Fruit fly (Drosophila melanogaster) whole organism, embryonic: ENCODE results near the gene CG13032.

Experiments used
- Bdp1 ChIP-seq: fragments of 200-800 bp; sonication (Bioruptor generic); optimal IDR thresholded peaks from 3 replicates; lab custom pipeline; 2016; ENCODE audit warnings: missing biosample characterization, missing genetic modification characterization
- CG10366 ChIP-seq: fragments of 200-800 bp; sonication (Bioruptor generic); IDR thresholded peaks from 2 replicates; pipeline ENCODE4 v1.3.6; 2022; ENCODE audit warnings: missing biosample characterization, missing genetic modification characterization
- CG10462 ChIP-seq: fragments of 200-800 bp; sonication (Bioruptor generic); optimal IDR thresholded peaks from 2 replicates; lab custom pipeline; 2016; ENCODE audit warnings: missing biosample characterization, missing genetic modification characterization
- CG10543 ChIP-seq: fragments of 200-800 bp; sonication (Bioruptor generic); optimal IDR thresholded peaks from 3 replicates; lab custom pipeline; 2017; ENCODE audit warnings: missing biosample characterization, mild to moderate bottlenecking, missing genetic modification characterization, moderate library complexity
- CG11504 ChIP-seq: fragments of 200-800 bp; sonication (Bioruptor generic); optimal IDR thresholded peaks from 3 replicates; lab custom pipeline; 2019; ENCODE audit warnings: missing biosample characterization, mild to moderate bottlenecking, missing genetic modification characterization, moderate library complexity
- CG11696 ChIP-seq: fragments of 200-800 bp; sonication (Bioruptor generic); IDR thresholded peaks from 2 replicates; pipeline ENCODE4 v1.3.6; 2022; ENCODE audit warnings: missing biosample characterization, missing genetic modification characterization
- CG12071 ChIP-seq: fragments of 200-800 bp; sonication (Bioruptor generic); optimal IDR thresholded peaks from 3 replicates; lab custom pipeline; 2018; ENCODE audit warnings: missing biosample characterization, mild to moderate bottlenecking, missing genetic modification characterization
- CG14667 ChIP-seq: fragments of 200-800 bp; sonication (Bioruptor generic); IDR thresholded peaks from 2 replicates; pipeline ENCODE4 v1.3.6; 2022; ENCODE audit warnings: missing biosample characterization, missing genetic modification characterization
- CG15011 ChIP-seq: fragments of 200-800 bp; sonication (Bioruptor generic); optimal IDR thresholded peaks from 3 replicates; lab custom pipeline; 2018; ENCODE audit warnings: missing biosample characterization, mild to moderate bottlenecking, missing genetic modification characterization
- CG16815 ChIP-seq: fragments of 200-800 bp; sonication (Bioruptor generic); optimal IDR thresholded peaks from 3 replicates; lab custom pipeline; 2017; ENCODE audit warnings: missing biosample characterization, mild to moderate bottlenecking, missing genetic modification characterization
- CG17328 ChIP-seq: fragments of 200-800 bp; sonication (Bioruptor generic); IDR thresholded peaks from 2 replicates; pipeline ENCODE4 v1.3.6; 2022; ENCODE audit warnings: missing biosample characterization, missing genetic modification characterization
- CG17361 ChIP-seq: fragments of 200-800 bp; sonication (Bioruptor generic); IDR thresholded peaks from 3 replicates; pipeline ENCODE4 v1.3.6; 2022; ENCODE audit warnings: missing biosample characterization, missing genetic modification characterization
- CG2678 ChIP-seq: fragments of 200-800 bp; sonication (Bioruptor generic); optimal IDR thresholded peaks from 3 replicates; lab custom pipeline; 2019; ENCODE audit warnings: missing biosample characterization, mild to moderate bottlenecking, missing genetic modification characterization, moderate library complexity
- CG3163 ChIP-seq: fragments of 200-800 bp; sonication (Bioruptor generic); optimal IDR thresholded peaks from 3 replicates; lab custom pipeline; 2016; ENCODE audit warnings: missing biosample characterization, missing genetic modification characterization
- CG33213 ChIP-seq: fragments of 200-800 bp; sonication (Bioruptor generic); optimal IDR thresholded peaks from 3 replicates; lab custom pipeline; 2016; ENCODE audit warnings: missing biosample characterization, missing genetic modification characterization
- CG42726 ChIP-seq: fragments of 200-800 bp; sonication (Bioruptor generic); IDR thresholded peaks from 2 replicates; pipeline ENCODE4 v1.3.6; 2022; ENCODE audit warnings: missing biosample characterization, missing genetic modification characterization; ENCODE audit not compliant: partially characterized antibody
- CG4282 ChIP-seq: fragments of 200-800 bp; sonication (Bioruptor generic); optimal IDR thresholded peaks from 2 replicates; lab custom pipeline; 2016; ENCODE audit warnings: missing biosample characterization, missing genetic modification characterization
- CG4707 ChIP-seq: fragments of 200-800 bp; sonication (Bioruptor generic); optimal IDR thresholded peaks from 2 replicates; lab custom pipeline; 2018; ENCODE audit warnings: missing biosample characterization, mild to moderate bottlenecking, missing genetic modification characterization, moderate library complexity
- CG9797 ChIP-seq: fragments of 200-800 bp; sonication (Bioruptor generic); optimal IDR thresholded peaks from 3 replicates; lab custom pipeline; 2018; ENCODE audit warnings: missing biosample characterization, mild to moderate bottlenecking, missing genetic modification characterization
- CG9932 ChIP-seq: fragments of 200-800 bp; sonication (Bioruptor generic); IDR thresholded peaks from 2 replicates; pipeline ENCODE4 v1.3.6; 2022; ENCODE audit warnings: missing biosample characterization, missing genetic modification characterization
- CoRest ChIP-seq: fragments of 200-800 bp; sonication (Bioruptor generic); optimal IDR thresholded peaks from 3 replicates; lab custom pipeline; 2018; ENCODE audit warnings: missing biosample characterization, mild to moderate bottlenecking, missing genetic modification characterization, moderate library complexity
- Dek ChIP-seq: fragments of 200-800 bp; sonication (Bioruptor generic); optimal IDR thresholded peaks from 3 replicates; lab custom pipeline; 2019; ENCODE audit warnings: missing biosample characterization, mild to moderate bottlenecking, missing genetic modification characterization, moderate library complexity
- Doc2 ChIP-seq: fragments of 200-800 bp; sonication (Bioruptor generic); IDR thresholded peaks from 2 replicates; pipeline ENCODE4 v1.3.6; 2022; ENCODE audit warnings: missing biosample characterization, missing genetic modification characterization
- Fer3 ChIP-seq: fragments of 200-800 bp; sonication (Bioruptor generic); optimal IDR thresholded peaks from 2 replicates; lab custom pipeline; 2018; ENCODE audit warnings: missing biosample characterization, mild to moderate bottlenecking, missing genetic modification characterization, moderate library complexity
- HLH3B ChIP-seq: fragments of 200-800 bp; sonication (Bioruptor generic); IDR thresholded peaks from 2 replicates; pipeline ENCODE4 v1.3.6; 2022; ENCODE audit warnings: missing biosample characterization, missing genetic modification characterization
- HLHmδ ChIP-seq: fragments of 200-800 bp; sonication (Bioruptor generic); optimal IDR thresholded peaks from 2 replicates; lab custom pipeline; 2018; ENCODE audit warnings: missing biosample characterization, mild to moderate bottlenecking, missing genetic modification characterization, moderate library complexity
- HmgZ ChIP-seq: fragments of 200-800 bp; sonication (Bioruptor generic); optimal IDR thresholded peaks from 2 replicates; lab custom pipeline; 2018; ENCODE audit warnings: missing biosample characterization, mild to moderate bottlenecking, missing genetic modification characterization
- Med ChIP-seq: fragments of 200-800 bp; sonication (Bioruptor generic); peaks from one replicate; lab custom pipeline; 2016; ENCODE audit warnings: missing biosample characterization, missing genetic modification characterization, mild to moderate bottlenecking, inconsistent platforms, moderate library complexity
- Oli ChIP-seq: fragments of 200-800 bp; sonication (Bioruptor generic); optimal IDR thresholded peaks from 2 replicates; lab custom pipeline; 2018; ENCODE audit warnings: missing biosample characterization, mild to moderate bottlenecking, missing genetic modification characterization, moderate library complexity
- Optix ChIP-seq: fragments of 200-800 bp; sonication (Bioruptor generic); IDR thresholded peaks from 3 replicates; pipeline ENCODE4 v1.3.6; 2022; ENCODE audit warnings: missing biosample characterization, missing genetic modification characterization
- Rx ChIP-seq: fragments of 200-800 bp; sonication (Bioruptor generic); IDR thresholded peaks from 2 replicates; pipeline ENCODE4 v1.3.6; 2022; ENCODE audit warnings: missing biosample characterization, missing genetic modification characterization
- ab ChIP-seq: fragments of 200-800 bp; sonication (Bioruptor generic); optimal IDR thresholded peaks from 2 replicates; lab custom pipeline; 2016; ENCODE audit warnings: missing biosample characterization, missing genetic modification characterization
- cwo ChIP-seq: fragments of 200-800 bp; sonication (Bioruptor generic); optimal IDR thresholded peaks from 3 replicates; lab custom pipeline; 2017; ENCODE audit warnings: missing biosample characterization, missing genetic modification characterization, mild to moderate bottlenecking, moderate library complexity, missing genetic modification reagents
- dm ChIP-seq: fragments of 200-800 bp; sonication (Bioruptor generic); optimal IDR thresholded peaks from 3 replicates; lab custom pipeline; 2016; ENCODE audit warnings: missing biosample characterization, missing genetic modification characterization
- dysf ChIP-seq: fragments of 200-800 bp; sonication (Bioruptor generic); IDR thresholded peaks from 3 replicates; pipeline ENCODE4 v1.3.6; 2022; ENCODE audit warnings: missing biosample characterization, missing genetic modification characterization
- eyg ChIP-seq: fragments of 200-800 bp; sonication (Bioruptor generic); optimal IDR thresholded peaks from 3 replicates; lab custom pipeline; 2016; ENCODE audit warnings: missing biosample characterization, missing genetic modification characterization
- gfzf ChIP-seq: fragments of 200-800 bp; sonication (Bioruptor generic); optimal IDR thresholded peaks from 2 replicates; lab custom pipeline; 2016; ENCODE audit warnings: missing biosample characterization, mild to moderate bottlenecking, missing genetic modification characterization, moderate library complexity
- hkb ChIP-seq, 2 experiments: fragments of 200-800 bp in 1 of 2; fragments of >200 bp in 1 of 2; sonication (Bioruptor generic) in 1 of 2; IDR thresholded peaks in 1 of 2; optimal IDR thresholded peaks in 1 of 2; 2 replicates each; pipeline versions ENCODE4 v1.3.6 to Lab custom; 2017 to 2022; ENCODE audit warnings: missing biosample characterization in 1 of 2, missing genetic modification characterization in 1 of 2
- kay ChIP-seq: fragments of 200-800 bp; sonication (Bioruptor generic); optimal IDR thresholded peaks from 2 replicates; lab custom pipeline; 2016; ENCODE audit warnings: missing biosample characterization, missing genetic modification characterization
- lab ChIP-seq: fragments of 200-800 bp; sonication (Bioruptor generic); optimal IDR thresholded peaks from 3 replicates; lab custom pipeline; 2017; ENCODE audit warnings: missing biosample characterization, missing genetic modification characterization, mild to moderate bottlenecking, moderate library complexity, missing genetic modification reagents
- maf-S ChIP-seq: fragments of 200-800 bp; sonication (Bioruptor generic); optimal IDR thresholded peaks from 2 replicates; lab custom pipeline; 2016; ENCODE audit warnings: missing biosample characterization, missing genetic modification characterization
- psq ChIP-seq: fragments of 200-800 bp; sonication (Bioruptor generic); optimal IDR thresholded peaks from 2 replicates; lab custom pipeline; 2017; ENCODE audit warnings: missing biosample characterization, missing genetic modification characterization
- ro ChIP-seq: fragments of 200-800 bp; sonication (Bioruptor generic); IDR thresholded peaks from 2 replicates; pipeline ENCODE4 v1.3.6; 2022; ENCODE audit warnings: missing biosample characterization, missing genetic modification characterization
- row ChIP-seq: fragments of 200-800 bp; sonication (Bioruptor generic); IDR thresholded peaks from 3 replicates; pipeline ENCODE4 v1.3.6; 2022; ENCODE audit warnings: missing biosample characterization, missing genetic modification characterization
- schlank ChIP-seq: fragments of 200-800 bp; sonication (Bioruptor generic); optimal IDR thresholded peaks from 2 replicates; lab custom pipeline; 2018; ENCODE audit warnings: missing biosample characterization, mild to moderate bottlenecking, missing genetic modification characterization
- sd ChIP-seq: fragments of 200-800 bp; sonication (Bioruptor generic); optimal IDR thresholded peaks from 3 replicates; lab custom pipeline; 2018; ENCODE audit warnings: missing biosample characterization, mild to moderate bottlenecking, missing genetic modification characterization, moderate library complexity
- sisA ChIP-seq: fragments of 200-800 bp; sonication (Bioruptor generic); IDR thresholded peaks from 2 replicates; pipeline ENCODE4 v1.3.6; 2022; ENCODE audit warnings: missing biosample characterization, missing genetic modification characterization
- slp2 ChIP-seq: fragments of 200-800 bp; sonication (Bioruptor generic); optimal IDR thresholded peaks from 2 replicates; lab custom pipeline; 2016; ENCODE audit warnings: missing biosample characterization, missing genetic modification characterization
- so ChIP-seq: fragments of 200-800 bp; sonication (Bioruptor generic); IDR thresholded peaks from 3 replicates; pipeline ENCODE4 v1.3.6; 2022; ENCODE audit warnings: missing biosample characterization, missing genetic modification characterization
- wor ChIP-seq: fragments of 200-800 bp; sonication (Bioruptor generic); IDR thresholded peaks from 2 replicates; pipeline ENCODE4 v1.3.6; 2022; ENCODE audit warnings: missing biosample characterization, missing genetic modification characterization

The CG13032 gene

DNA sequence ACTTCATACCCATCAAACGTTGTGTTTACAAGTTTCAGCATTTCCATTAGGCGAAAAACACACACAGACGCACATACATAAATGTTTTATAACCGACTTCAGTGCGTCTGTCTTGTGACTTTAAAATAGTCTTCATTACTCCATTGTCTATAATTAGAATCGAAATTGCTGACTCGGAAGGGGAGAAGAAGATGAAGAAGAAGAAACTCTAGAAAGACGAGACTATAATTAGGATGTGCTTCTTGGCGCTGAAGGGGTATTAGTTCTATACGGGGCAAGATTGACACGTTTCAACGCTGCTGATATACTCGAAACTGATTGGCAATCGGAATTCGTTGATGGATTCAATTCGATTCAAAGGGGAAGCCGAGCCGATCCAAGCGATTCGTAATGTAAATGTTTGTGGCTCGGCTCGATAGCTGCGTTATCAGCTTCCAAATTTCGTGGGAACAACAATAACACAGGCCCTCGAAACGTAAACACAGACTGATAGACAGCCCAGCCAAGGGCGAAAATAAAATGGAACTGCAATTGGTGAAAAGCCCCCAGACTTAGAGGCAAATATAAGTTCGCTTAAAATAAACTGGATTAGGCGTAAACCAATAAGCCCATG is 35.1 kb downstream of the CG13032 start (continued):
- TF ChIP-seq HLH3B (GFP tag; lab: Robert Waterston, UW) (0 out of 2 replicates have a peak, but pooled peaks have one; percentile 13), CG15011 (GFP tag; lab: Kevin White, UChicago) (no peak), cwo (GFP tag; lab: Kevin White, UChicago) (peak; percentile 29), Oli (tag; lab: Kevin White, UChicago) (no peak), CG10543 (GFP tag; lab: Kevin White, UChicago) (peak; percentile 22), CG9932 (GFP tag; lab: Robert Waterston, UW) (no peak), dysf (GFP tag; lab: Robert Waterston, UW) (no peak), wor (GFP tag; lab: Robert Waterston, UW) (no peak), hkb (optimal IDR thresholded peaks at IDR 0.05; lab: Kevin White, UChicago) (no peak), hkb (GFP tag; IDR thresholded peaks at IDR 0.05; lab: Robert Waterston, UW) (0 out of 2 replicates have a peak, but pooled peaks have one; percentile 20), CG11696 (GFP tag; lab: Robert Waterston, UW) (no peak), CG3163 (GFP tag; lab: Kevin White, UChicago) (no peak), CG12071 (GFP tag; lab: Kevin White, UChicago) (no peak), CG17328 (GFP tag; lab: Robert Waterston, UW) (0 out of 2 replicates have a peak, but pooled peaks have one; percentile 23), HmgZ (tag; lab: Kevin White, UChicago) (peak; percentile 22), CG42726 (GFP tag; lab: Robert Waterston, UW) (no peak), row (GFP tag; lab: Robert Waterston, UW) (no peak), Dek (no peak), Med (GFP tag; lab: Kevin White, UChicago) (peak; percentile 75), kay (GFP tag; lab: Kevin White, UChicago) (no peak), CG9797 (no peak), CG33213 (GFP tag; lab: Kevin White, UChicago) (peak; percentile 11), sd (tag; lab: Kevin White, UChicago) (peak; percentile 84), CG14667 (GFP tag; lab: Robert Waterston, UW) (no peak), Rx (GFP tag; lab: Robert Waterston, UW) (no peak), dm (GFP tag; lab: Kevin White, UChicago) (no peak), CG10462 (GFP tag; lab: Kevin White, UChicago) (no peak), ab (GFP tag; lab: Kevin White, UChicago) (no peak), slp2 (no peak), CG4707 (GFP tag; lab: Kevin White, UChicago) (no peak), Bdp1 (GFP tag; lab: Kevin White, UChicago) (no peak), Fer3 (tag; lab: Kevin White, UChicago) (no peak), psq (GFP tag; lab: Kevin White, UChicago) (no peak), sisA (GFP tag; lab: Robert Waterston, UW) (no peak), HLHmδ (no peak), CG2678 (tag; lab: Kevin White, UChicago) (peak; percentile 25), CG16815 (GFP tag; lab: Kevin White, UChicago) (no peak), Doc2 (GFP tag; lab: Robert Waterston, UW) (no peak), CG11504 (tag; lab: Kevin White, UChicago) (no peak), CG10366 (GFP tag; lab: Robert Waterston, UW) (no peak), schlank (no peak), CoRest (no peak), gfzf (GFP tag; lab: Kevin White, UChicago) (no peak), eyg (GFP tag; lab: Kevin White, UChicago) (no peak), Optix (GFP tag; lab: Robert Waterston, UW) (0 out of 3 replicates have a peak, but pooled peaks have one; percentile 20), maf-S (GFP tag; lab: Kevin White, UChicago) (no peak), so (no peak), ro (GFP tag; lab: Robert Waterston, UW) (no peak), CG4282 (no peak), CG17361 (GFP tag; lab: Robert Waterston, UW) (no peak), lab (GFP tag; lab: Kevin White, UChicago) (peak; percentile 20)
